Worm (Caenorhabditis elegans) whole organism, L1 larva: ENCODE data around the gene fbxb-22.

Experiments used
- C34B4.2 ChIP-seq: sonication (generic microtip); optimal IDR thresholded peaks from 2 replicates; lab custom pipeline; 2017; ENCODE audit warnings: mild to moderate bottlenecking, missing genetic modification characterization, missing compliant biosample characterization
- F16B12.6 ChIP-seq: fragments of 150-350 bp; optimal IDR thresholded peaks from 2 replicates; lab custom pipeline; 2014; ENCODE audit warnings: missing biosample characterization, missing genetic modification characterization
- Y116A8C.19 ChIP-seq: sonication (generic microtip); optimal IDR thresholded peaks from 2 replicates; lab custom pipeline; 2016; ENCODE audit warnings: missing compliant biosample characterization, missing genetic modification characterization, borderline replicate concordance
- blmp-1 ChIP-seq: fragments of 150-350 bp; optimal IDR thresholded peaks from 2 replicates; lab custom pipeline; 2014; ENCODE audit warnings: missing biosample characterization, missing genetic modification characterization
- ceh-63 ChIP-seq: fragments of 200-800 bp; sonication (Bioruptor generic); optimal IDR thresholded peaks from 2 replicates; lab custom pipeline; 2018; ENCODE audit warnings: mild to moderate bottlenecking, missing genetic modification characterization, missing compliant biosample characterization
- ceh-8 ChIP-seq: fragments of 200-800 bp; sonication (Bioruptor generic); optimal IDR thresholded peaks from 2 replicates; lab custom pipeline; 2018; ENCODE audit warnings: mild to moderate bottlenecking, missing genetic modification characterization, moderate library complexity, missing compliant biosample characterization
- ceh-88 ChIP-seq: fragments of 200-800 bp; sonication (Bioruptor generic); IDR thresholded peaks from 2 replicates; pipeline ENCODE4 v1.3.6; 2022; ENCODE audit warnings: missing genetic modification characterization, missing compliant biosample characterization
- dpl-1 ChIP-seq, 3 experiments: fragments of 150-350 bp in 2 of 3; sonication (generic microtip) in 1 of 3; optimal IDR thresholded peaks; 2 replicates each; lab custom pipeline; 2014 to 2017; ENCODE audit warnings: missing biosample characterization in 3 of 3, missing genetic modification characterization in 3 of 3, missing genetic modification reagents in 3 of 3
- efl-1 ChIP-seq, 4 experiments: fragments of 150-350 bp; optimal IDR thresholded peaks in 3 of 4; peaks in 1 of 4; 1 replicate in 1 of 4; 2 replicates in 3 of 4; lab custom pipeline; 2014; ENCODE audit warnings: missing biosample characterization in 2 of 4, missing genetic modification characterization in 2 of 4, missing genetic modification reagents in 2 of 4
- efl-3 ChIP-seq: fragments of 200-800 bp; sonication (Bioruptor generic); optimal IDR thresholded peaks from 2 replicates; lab custom pipeline; 2018; ENCODE audit warnings: mild to moderate bottlenecking, missing genetic modification characterization, missing compliant biosample characterization
- ets-5 ChIP-seq: fragments of 200-800 bp; sonication (Bioruptor generic); IDR thresholded peaks from 2 replicates; pipeline ENCODE4 v1.3.6; 2022; ENCODE audit warnings: missing genetic modification characterization, missing compliant biosample characterization
- fkh-10 ChIP-seq: sonication (generic microtip); optimal IDR thresholded peaks from 2 replicates; lab custom pipeline; 2017; ENCODE audit warnings: missing biosample characterization, missing genetic modification reagents, missing genetic modification characterization
- fos-1 ChIP-seq: fragments of 150-350 bp; optimal IDR thresholded peaks from 2 replicates; lab custom pipeline; 2014; ENCODE audit warnings: missing biosample characterization, missing genetic modification characterization
- grh-1 ChIP-seq: fragments of 200-800 bp; sonication (Bioruptor generic); IDR thresholded peaks from 2 replicates; pipeline ENCODE4 v1.3.6; 2022; ENCODE audit warnings: missing genetic modification reagents, missing genetic modification characterization, missing compliant biosample characterization
- isw-1 ChIP-seq: fragments of 200-800 bp; sonication (Bioruptor generic); IDR thresholded peaks from 2 replicates; pipeline ENCODE4 v1.3.6; 2022; ENCODE audit warnings: missing genetic modification characterization, missing compliant biosample characterization
- lin-14 ChIP-seq: fragments of 200-800 bp; sonication (Bioruptor generic); optimal IDR thresholded peaks from 2 replicates; lab custom pipeline; 2018; ENCODE audit warnings: mild to moderate bottlenecking, missing genetic modification characterization, moderate library complexity, missing compliant biosample characterization
- lin-15B ChIP-seq: fragments of 150-350 bp; sonication (generic microtip); optimal IDR thresholded peaks from 3 replicates; lab custom pipeline; 2014; ENCODE audit warnings: missing biosample characterization, missing genetic modification characterization
- lin-39 ChIP-seq: fragments of 150-350 bp; optimal IDR thresholded peaks from 2 replicates; lab custom pipeline; 2014; ENCODE audit warnings: missing biosample characterization, missing genetic modification reagents, missing genetic modification characterization
- mab-9 ChIP-seq: fragments of 200-800 bp; sonication (Bioruptor generic); IDR thresholded peaks from 2 replicates; pipeline ENCODE4 v1.3.6; 2022; ENCODE audit warnings: missing genetic modification reagents, missing genetic modification characterization, missing compliant biosample characterization
- mdl-1 ChIP-seq, 2 experiments: fragments of 150-350 bp; optimal IDR thresholded peaks; 2 replicates each; lab custom pipeline; 2014 to 2017; ENCODE audit warnings: missing biosample characterization in 2 of 2, missing genetic modification characterization in 2 of 2, inconsistent platforms in 1 of 2
- mef-2 ChIP-seq: fragments of 150-350 bp; optimal IDR thresholded peaks from 2 replicates; lab custom pipeline; 2014; ENCODE audit warnings: missing biosample characterization, missing genetic modification characterization
- mep-1 ChIP-seq: fragments of 150-350 bp; optimal IDR thresholded peaks from 2 replicates; lab custom pipeline; 2014; ENCODE audit warnings: missing biosample characterization, missing genetic modification characterization
- nhr-11 ChIP-seq: fragments of 150-350 bp; optimal IDR thresholded peaks from 2 replicates; lab custom pipeline; 2014; ENCODE audit warnings: missing biosample characterization, missing genetic modification characterization
- nhr-12 ChIP-seq: sonication (generic microtip); optimal IDR thresholded peaks from 2 replicates; lab custom pipeline; 2017; ENCODE audit warnings: missing biosample characterization, missing genetic modification characterization
- nhr-19 ChIP-seq: fragments of 200-800 bp; sonication (Bioruptor generic); conservative IDR thresholded peaks from 2 replicates; pipeline ENCODE4 v1.3.6; 2022; ENCODE audit warnings: missing genetic modification characterization, missing compliant biosample characterization
- nhr-237 ChIP-seq: fragments of 150-350 bp; optimal IDR thresholded peaks from 2 replicates; lab custom pipeline; 2014; ENCODE audit warnings: missing biosample characterization, missing genetic modification characterization
- nhr-47 ChIP-seq: sonication (generic microtip); optimal IDR thresholded peaks from 2 replicates; lab custom pipeline; 2016; ENCODE audit warnings: mild to moderate bottlenecking, missing genetic modification characterization, moderate library complexity, missing compliant biosample characterization
- nhr-90 ChIP-seq: sonication (generic microtip); optimal IDR thresholded peaks from 2 replicates; lab custom pipeline; 2016; ENCODE audit warnings: mild to moderate bottlenecking, missing genetic modification characterization, missing compliant biosample characterization; ENCODE audit not compliant: poor library complexity
- rnt-1 ChIP-seq: sonication (generic microtip); optimal IDR thresholded peaks from 2 replicates; lab custom pipeline; 2016; ENCODE audit warnings: mild to moderate bottlenecking, missing genetic modification characterization, moderate library complexity, missing compliant biosample characterization
- skn-1 ChIP-seq: fragments of 150-350 bp; optimal IDR thresholded peaks from 2 replicates; lab custom pipeline; 2014; ENCODE audit warnings: missing biosample characterization, missing genetic modification characterization
- sptf-1 ChIP-seq: fragments of 150-350 bp; optimal IDR thresholded peaks from 2 replicates; lab custom pipeline; 2014; ENCODE audit warnings: missing biosample characterization, missing genetic modification characterization
- sup-37 ChIP-seq: fragments of 200-800 bp; sonication (Bioruptor generic); optimal IDR thresholded peaks from 2 replicates; lab custom pipeline; 2018; ENCODE audit warnings: mild to moderate bottlenecking, missing genetic modification characterization, missing compliant biosample characterization
- swsn-7 ChIP-seq: sonication (generic microtip); optimal IDR thresholded peaks from 2 replicates; lab custom pipeline; 2016; ENCODE audit warnings: missing genetic modification characterization, missing compliant biosample characterization
- tbx-2 ChIP-seq: sonication (generic microtip); optimal IDR thresholded peaks from 2 replicates; lab custom pipeline; 2016; ENCODE audit warnings: missing genetic modification characterization, missing compliant biosample characterization
- unc-86 ChIP-seq: sonication (generic microtip); optimal IDR thresholded peaks from 2 replicates; lab custom pipeline; 2016; ENCODE audit warnings: missing genetic modification characterization, missing compliant biosample characterization
- unc-98 ChIP-seq: fragments of 200-800 bp; sonication (Bioruptor generic); IDR thresholded peaks from 2 replicates; pipeline ENCODE4 v1.3.6; 2022; ENCODE audit warnings: missing genetic modification characterization, missing compliant biosample characterization
- xbp-1 ChIP-seq: sonication (generic microtip); optimal IDR thresholded peaks from 2 replicates; lab custom pipeline; 2016; ENCODE audit warnings: missing genetic modification characterization, missing compliant biosample characterization
- zag-1 ChIP-seq: fragments of 150-350 bp; optimal IDR thresholded peaks from 2 replicates; lab custom pipeline; 2014; ENCODE audit warnings: missing biosample characterization, missing genetic modification characterization

The fbxb-22 gene

ce11 chrIII:11862149-11862548, 21.4 kb downstream of the fbxb-22 start, which contains the start of gene Y56A3A.2:
Gene Y56A3A.2, minus strand, starts transcription at chrIII:11862249.
- no peak for TF ChIP-seq sup-37 (GFP tag; lab: Kevin White, UChicago)
- no peak for TF ChIP-seq lin-15B (tag; lab: Kevin White, UChicago)
- TF ChIP-seq nhr-47 (tag; lab: Kevin White, UChicago): no peak
- TF ChIP-seq unc-98 (GFP tag; lab: Robert Waterston, UW): no peak
- no peak for TF ChIP-seq mab-9
- TF ChIP-seq rnt-1 (tag; lab: Kevin White, UChicago): no peak
- TF ChIP-seq efl-3 (GFP tag; lab: Kevin White, UChicago): no peak
- no peak for TF ChIP-seq fkh-10
- no peak for TF ChIP-seq isw-1
- no peak for TF ChIP-seq blmp-1 (tag; lab: Kevin White, UChicago)
- no peak for TF ChIP-seq nhr-19 (GFP tag; lab: Robert Waterston, UW)
- TF ChIP-seq, all 84 proteins: peak for 0

ce11 chrIII:11861123-11861522, 22.4 kb downstream of the fbxb-22 start:
- TF ChIP-seq mep-1 (tag; lab: Kevin White, UChicago) (no peak), rnt-1 (tag; lab: Kevin White, UChicago) (no peak), efl-1 (optimal IDR thresholded peaks at IDR 0.05; lab: Kevin White, UChicago) (no peak), efl-1 (GFP tag; optimal IDR thresholded peaks at IDR 0.05 in 1 of 2; lab: Kevin White, UChicago) (peak in 1 of 2 experiments; percentile 68), F16B12.6 (tag; lab: Kevin White, UChicago) (no peak)

ce11 chrIII:11856852-11857251, 26.7 kb downstream of the fbxb-22 start:
- TF ChIP-seq fos-1 (tag; lab: Kevin White, UChicago) (no peak), C34B4.2 (tag; lab: Kevin White, UChicago) (no peak), skn-1 (tag; lab: Kevin White, UChicago) (no peak), efl-1 (optimal IDR thresholded peaks at IDR 0.05; lab: Kevin White, UChicago) (no peak), efl-1 (GFP tag; optimal IDR thresholded peaks at IDR 0.05 in 1 of 2; lab: Kevin White, UChicago) (peak in 1 of 2 experiments; percentile 91), unc-86 (tag; lab: Kevin White, UChicago) (no peak), lin-14 (GFP tag; lab: Kevin White, UChicago) (no peak)

- no peak for TF ChIP-seq swsn-7 (tag; lab: Kevin White, UChicago)
- no peak for TF ChIP-seq C34B4.2 (tag; lab: Kevin White, UChicago)
- TF ChIP-seq lin-39 (tag; lab: Kevin White, UChicago): no peak
- TF ChIP-seq unc-86 (tag; lab: Kevin White, UChicago): no peak
- TF ChIP-seq skn-1 (tag; lab: Kevin White, UChicago): no peak
- TF ChIP-seq ceh-8 (GFP tag; lab: Kevin White, UChicago): no peak
- no peak for TF ChIP-seq nhr-237 (tag; lab: Kevin White, UChicago)
- no peak for TF ChIP-seq mef-2 (tag; lab: Kevin White, UChicago)
These were observed 30.0 kb downstream of the fbxb-22 start for ce11 chrIII:11853533-11853932.

ce11 chrIII:11849590-11849989, 34.0 kb downstream of the fbxb-22 start:
- TF ChIP-seq ets-5 (GFP tag; lab: Robert Waterston, UW) (no peak), zag-1 (no peak), lin-15B (tag; lab: Kevin White, UChicago) (no peak), ceh-88 (no peak), xbp-1 (tag; lab: Kevin White, UChicago) (no peak), grh-1 (no peak), nhr-12 (tag; lab: Kevin White, UChicago) (no peak), ceh-63 (no peak), mep-1 (tag; lab: Kevin White, UChicago) (no peak), mef-2 (tag; lab: Kevin White, UChicago) (no peak), isw-1 (no peak), tbx-2 (tag; lab: Kevin White, UChicago) (no peak), dpl-1 (GFP tag; optimal IDR thresholded peaks at IDR 0.05; lab: Kevin White, UChicago) (no peak), Y116A8C.19 (tag; lab: Kevin White, UChicago) (no peak), efl-1 (optimal IDR thresholded peaks at IDR 0.05; lab: Kevin White, UChicago) (no peak), efl-1 (GFP tag; optimal IDR thresholded peaks at IDR 0.05 in 1 of 2; lab: Kevin White, UChicago) (no peak), fos-1 (tag; lab: Kevin White, UChicago) (no peak), mdl-1 (tag; optimal IDR thresholded peaks at IDR 0.05; lab: Kevin White, UChicago) (no peak), sptf-1 (no peak), nhr-11 (tag; lab: Kevin White, UChicago) (no peak), nhr-90 (no peak)
